Fruit fly (Drosophila melanogaster) whole organism, pupa: ENCODE data around the gene MFS9.
A peak's percentile ranks its signal among the peaks of the same experiment; 100 is the strongest.

Source experiments
- CG10348 ChIP-seq: fragments of 200-800 bp; sonication (Bioruptor generic); IDR thresholded peaks from 2 replicates; pipeline ENCODE4 v1.3.6; 2022; ENCODE audit warnings: missing biosample characterization, missing genetic modification characterization
- CG12605 ChIP-seq: fragments of 200-800 bp; sonication (Bioruptor generic); IDR thresholded peaks from 2 replicates; pipeline ENCODE4 v1.3.6; 2022; ENCODE audit warnings: missing biosample characterization, missing genetic modification characterization
- CG13204 ChIP-seq: fragments of 200-800 bp; sonication (Bioruptor generic); optimal IDR thresholded peaks from 2 replicates; lab custom pipeline; 2018; ENCODE audit warnings: missing biosample characterization, mild to moderate bottlenecking, missing genetic modification characterization, moderate library complexity
- CG14655 ChIP-seq: fragments of 200-800 bp; sonication (Bioruptor generic); optimal IDR thresholded peaks from 3 replicates; lab custom pipeline; 2017; ENCODE audit warnings: mild to moderate bottlenecking, missing biosample characterization, missing genetic modification reagents, missing genetic modification characterization
- CG15710 ChIP-seq: fragments of 200-800 bp; sonication (Bioruptor generic); optimal IDR thresholded peaks from 2 replicates; lab custom pipeline; 2018; ENCODE audit warnings: missing biosample characterization, mild to moderate bottlenecking, missing genetic modification characterization, moderate library complexity
- CG17806 ChIP-seq: fragments of 200-800 bp; sonication (Bioruptor generic); optimal IDR thresholded peaks from 2 replicates; lab custom pipeline; 2018; ENCODE audit warnings: missing biosample characterization, mild to moderate bottlenecking, missing genetic modification characterization, moderate library complexity
- CG32121 ChIP-seq: fragments of 200-800 bp; sonication (Bioruptor generic); IDR thresholded peaks from 2 replicates; pipeline ENCODE4 v1.3.6; 2022; ENCODE audit warnings: missing biosample characterization, missing genetic modification characterization
- CG34367 ChIP-seq: fragments of 200-800 bp; sonication (Bioruptor generic); optimal IDR thresholded peaks from 2 replicates; lab custom pipeline; 2018; ENCODE audit warnings: missing biosample characterization, mild to moderate bottlenecking, missing genetic modification characterization
- CG4496 ChIP-seq: fragments of 200-800 bp; sonication (Bioruptor generic); IDR thresholded peaks from 3 replicates; pipeline ENCODE4 v1.3.6; 2022; ENCODE audit warnings: missing biosample characterization, missing genetic modification characterization
- CG8159 ChIP-seq: fragments of 200-800 bp; sonication (Bioruptor generic); optimal IDR thresholded peaks from 3 replicates; lab custom pipeline; 2018; ENCODE audit warnings: missing biosample characterization, mild to moderate bottlenecking, missing genetic modification characterization, moderate library complexity
- CG8301 ChIP-seq: fragments of 200-800 bp; sonication (Bioruptor generic); optimal IDR thresholded peaks from 2 replicates; lab custom pipeline; 2018; ENCODE audit warnings: missing biosample characterization, mild to moderate bottlenecking, missing genetic modification characterization
- CG9948 ChIP-seq: fragments of 200-800 bp; sonication (Bioruptor generic); optimal IDR thresholded peaks from 2 replicates; lab custom pipeline; 2018; ENCODE audit warnings: missing biosample characterization, mild to moderate bottlenecking, missing genetic modification characterization, moderate library complexity
- D1 ChIP-seq: fragments of 200-800 bp; sonication (Bioruptor generic); optimal IDR thresholded peaks from 2 replicates; lab custom pipeline; 2018; ENCODE audit warnings: missing biosample characterization, mild to moderate bottlenecking, missing genetic modification characterization, moderate library complexity
- EcR ChIP-seq: fragments of 200-800 bp; sonication (Bioruptor generic); optimal IDR thresholded peaks from 3 replicates; lab custom pipeline; 2019; ENCODE audit warnings: missing biosample characterization, missing genetic modification characterization, mild to moderate bottlenecking, moderate library complexity, missing genetic modification reagents
- Ets98B ChIP-seq: fragments of 200-800 bp; sonication (Bioruptor generic); IDR thresholded peaks from 2 replicates; pipeline ENCODE4 v1.3.6; 2022; ENCODE audit warnings: missing biosample characterization, missing genetic modification characterization
- Pif1A ChIP-seq: fragments of 200-800 bp; sonication (Bioruptor generic); optimal IDR thresholded peaks from 3 replicates; lab custom pipeline; 2016; ENCODE audit warnings: missing biosample characterization, missing genetic modification characterization
- Pif1B ChIP-seq: fragments of 200-800 bp; sonication (Bioruptor generic); optimal IDR thresholded peaks from 3 replicates; lab custom pipeline; 2016; ENCODE audit warnings: missing biosample characterization, missing genetic modification characterization
- Snoo ChIP-seq: fragments of 200-800 bp; sonication (Bioruptor generic); optimal IDR thresholded peaks from 3 replicates; lab custom pipeline; 2017; ENCODE audit warnings: missing biosample characterization, mild to moderate bottlenecking, missing genetic modification characterization, inconsistent platforms
- fd96Ca ChIP-seq: fragments of 200-800 bp; sonication (Bioruptor generic); IDR thresholded peaks from 3 replicates; pipeline ENCODE4 v1.3.6; 2022; ENCODE audit warnings: missing biosample characterization, missing genetic modification characterization
- gl ChIP-seq: fragments of 200-800 bp; sonication (Bioruptor generic); optimal IDR thresholded peaks from 2 replicates; lab custom pipeline; 2018; ENCODE audit warnings: missing biosample characterization, mild to moderate bottlenecking, missing genetic modification characterization
- rn ChIP-seq: fragments of 200-800 bp; sonication (Bioruptor generic); IDR thresholded peaks from 2 replicates; pipeline ENCODE4 v1.3.6; 2022; ENCODE audit warnings: missing biosample characterization, missing genetic modification characterization

Gene MFS9

dm6 chr3R:20543719-20544118 lies 31.5 kb upstream of the MFS9 start:
- no peak for TF ChIP-seq CG14655 (GFP tag; lab: Kevin White, UChicago)
- TF ChIP-seq CG9948 (tag; lab: Kevin White, UChicago) = no peak
- TF ChIP-seq CG10348 (GFP tag; lab: Robert Waterston, UW) = no peak
- no peak for TF ChIP-seq CG32121 (GFP tag; lab: Robert Waterston, UW)
- TF ChIP-seq Pif1B (GFP tag; lab: Kevin White, UChicago) = no peak
- no peak for TF ChIP-seq CG13204 (GFP tag; lab: Kevin White, UChicago)
- no peak for TF ChIP-seq Ets98B (GFP tag; lab: Robert Waterston, UW)
- no peak for TF ChIP-seq D1 (tag; lab: Kevin White, UChicago)
- TF ChIP-seq CG4496 (GFP tag; lab: Robert Waterston, UW) = no peak
- no peak for TF ChIP-seq EcR
- no peak for TF ChIP-seq CG15710 (tag; lab: Kevin White, UChicago)

DNA sequence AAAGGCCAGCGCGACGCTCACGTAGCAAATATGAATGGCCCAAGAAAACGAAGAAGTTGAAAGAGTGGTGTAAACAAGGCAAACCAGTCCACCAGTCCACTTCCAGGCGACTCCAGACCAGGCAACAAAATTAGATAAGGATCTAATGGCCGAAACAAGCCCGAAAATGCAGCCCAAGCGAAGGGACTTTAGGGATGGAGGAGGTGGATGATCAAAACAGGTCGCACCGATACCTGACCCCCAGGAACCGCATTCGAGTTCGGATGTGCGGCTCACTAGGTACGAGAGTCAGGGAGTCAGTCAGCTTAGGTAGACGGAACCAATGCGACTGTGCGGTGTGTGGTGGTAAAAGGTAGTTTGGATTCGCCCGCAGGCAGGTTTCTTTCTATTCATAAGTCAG lies 31.0 kb upstream of the MFS9 start:
- TF ChIP-seq CG13204 (GFP tag; lab: Kevin White, UChicago) = no peak
- no peak for TF ChIP-seq CG8301 (tag; lab: Kevin White, UChicago)
- TF ChIP-seq gl (tag; lab: Kevin White, UChicago) = no peak
- TF ChIP-seq CG12605 = no peak
- TF ChIP-seq CG14655 (GFP tag; lab: Kevin White, UChicago) = no peak
- no peak for TF ChIP-seq CG15710 (tag; lab: Kevin White, UChicago)
- no peak for TF ChIP-seq CG34367
- no peak for TF ChIP-seq Ets98B (GFP tag; lab: Robert Waterston, UW)
- TF ChIP-seq CG9948 (tag; lab: Kevin White, UChicago) = no peak
- TF ChIP-seq fd96Ca = no peak
- no peak for TF ChIP-seq CG32121 (GFP tag; lab: Robert Waterston, UW)
- TF ChIP-seq CG8159 = no peak
- TF ChIP-seq CG10348 (GFP tag; lab: Robert Waterston, UW) = no peak
- TF ChIP-seq Pif1A (GFP tag; lab: Kevin White, UChicago) = no peak

- TF ChIP-seq CG10348 (GFP tag; lab: Robert Waterston, UW) (no peak), CG4496 (GFP tag; lab: Robert Waterston, UW) (peak; percentile 57; the same call in 1 of the 3 replicates)
These were observed 30.2 kb upstream of the MFS9 start for dm6 chr3R:20542283-20543144.

DNA sequence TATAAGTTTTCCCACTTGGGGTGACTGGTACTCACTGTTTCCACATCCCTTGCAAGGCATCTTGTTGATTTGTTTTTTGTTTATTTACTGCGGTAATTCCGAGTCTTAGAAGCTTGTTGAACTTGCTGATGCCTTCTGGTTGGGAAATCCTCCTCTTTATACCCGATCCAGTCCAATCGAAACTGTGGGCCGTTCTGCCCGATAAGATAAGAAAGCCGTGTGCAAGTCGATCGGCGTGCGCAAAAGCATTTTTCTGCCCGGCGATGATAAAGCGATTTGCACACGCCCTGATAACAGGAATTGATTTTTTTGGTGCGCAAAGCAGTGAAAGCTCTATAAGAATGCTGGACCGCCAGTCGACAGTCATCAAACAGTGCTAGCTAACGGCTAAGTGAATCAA lies 22.3 kb upstream of the MFS9 start, which contains the start of the genes MtnE and MtnD:
MtnE (minus strand) TSS at position 130 of the 400 bp plus-strand sequence.
MtnD (plus strand) TSS at position 388 of the 400 bp plus-strand sequence.
- TF ChIP-seq EcR (no peak), D1 (tag; lab: Kevin White, UChicago) (no peak), CG4496 (GFP tag; lab: Robert Waterston, UW) (peak; percentile 60; the same call in 1 of the 3 replicates), CG8301 (tag; lab: Kevin White, UChicago) (no peak), fd96Ca (no peak), CG13204 (GFP tag; lab: Kevin White, UChicago) (no peak), Pif1B (GFP tag; lab: Kevin White, UChicago) (no peak), CG14655 (GFP tag; lab: Kevin White, UChicago) (no peak), Pif1A (GFP tag; lab: Kevin White, UChicago) (no peak)

DNA sequence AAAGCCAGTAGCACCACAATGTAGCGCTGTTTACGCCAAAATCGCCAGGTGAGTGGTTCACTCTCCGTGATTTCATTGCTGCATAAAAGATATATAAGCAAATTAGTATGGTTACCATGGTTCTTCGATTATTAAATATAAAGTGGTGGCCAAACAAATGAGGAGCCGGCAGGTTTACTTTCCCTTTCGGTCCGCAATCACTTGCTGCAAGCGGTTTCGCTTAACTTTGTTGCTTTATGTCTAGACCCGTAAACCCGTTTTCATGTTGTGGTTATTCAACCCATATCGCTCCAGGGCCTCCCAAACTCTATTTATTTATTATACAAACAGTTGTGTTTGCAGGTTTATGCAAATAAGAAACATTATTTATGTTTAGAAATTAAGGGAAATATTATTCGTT lies 2.9 kb downstream of the MFS9 start:
- TF ChIP-seq CG17806 (tag; lab: Kevin White, UChicago) (no peak), CG34367 (no peak), Snoo (tag; lab: Kevin White, UChicago) (no peak), CG13204 (GFP tag; lab: Kevin White, UChicago) (no peak), Ets98B (GFP tag; lab: Robert Waterston, UW) (no peak), Pif1B (GFP tag; lab: Kevin White, UChicago) (no peak), CG12605 (no peak), rn (GFP tag; lab: Robert Waterston, UW) (no peak), Pif1A (GFP tag; lab: Kevin White, UChicago) (no peak), fd96Ca (no peak), CG15710 (tag; lab: Kevin White, UChicago) (no peak), CG10348 (GFP tag; lab: Robert Waterston, UW) (no peak), EcR (no peak), CG9948 (tag; lab: Kevin White, UChicago) (no peak)

DNA sequence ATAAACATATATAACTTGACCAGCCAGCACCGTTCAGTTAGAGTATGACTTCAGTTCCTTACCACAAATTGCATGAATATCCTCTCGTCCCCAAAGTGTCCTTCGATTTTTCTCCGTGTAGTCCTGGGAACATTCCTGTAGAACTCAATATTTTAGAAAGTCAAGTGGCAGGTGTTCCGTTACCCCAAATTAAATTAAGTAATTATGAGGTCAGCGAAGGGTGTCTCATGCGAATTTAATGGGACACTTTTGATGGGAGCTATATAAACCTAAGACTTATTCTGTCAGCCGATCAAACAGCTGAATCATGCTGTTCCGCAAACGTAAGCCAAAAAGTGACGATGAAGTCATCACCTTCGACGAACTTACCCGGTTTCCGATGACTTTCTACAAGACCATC lies 7.8 kb downstream of the MFS9 start, which contains the start of gene Or92a:
Or92a (plus strand) TSS at position 301 of the 400 bp plus-strand sequence.
- TF ChIP-seq CG32121 (GFP tag; lab: Robert Waterston, UW) (no peak), CG34367 (no peak), CG9948 (tag; lab: Kevin White, UChicago) (no peak), D1 (tag; lab: Kevin White, UChicago) (no peak), EcR (no peak), Snoo (tag; lab: Kevin White, UChicago) (no peak), CG14655 (GFP tag; lab: Kevin White, UChicago) (no peak), CG8301 (tag; lab: Kevin White, UChicago) (no peak), CG15710 (tag; lab: Kevin White, UChicago) (no peak), CG8159 (no peak), gl (tag; lab: Kevin White, UChicago) (no peak), Pif1A (GFP tag; lab: Kevin White, UChicago) (no peak), CG13204 (GFP tag; lab: Kevin White, UChicago) (no peak), rn (GFP tag; lab: Robert Waterston, UW) (no peak), fd96Ca (no peak), CG17806 (tag; lab: Kevin White, UChicago) (no peak), CG10348 (GFP tag; lab: Robert Waterston, UW) (no peak), CG12605 (no peak), Pif1B (GFP tag; lab: Kevin White, UChicago) (no peak), CG4496 (GFP tag; lab: Robert Waterston, UW) (no peak)
